Worm (Caenorhabditis elegans) whole organism, L4 larva: ENCODE results near the gene glr-2.

ENCODE experiments used
- F37D6.2 ChIP-seq: sonication (generic microtip); optimal IDR thresholded peaks from 2 replicates; lab custom pipeline; 2016; ENCODE audit warnings: mild to moderate bottlenecking, missing genetic modification characterization, missing compliant biosample characterization
- T20F7.1 ChIP-seq: fragments of 200-800 bp; sonication (Bioruptor generic); optimal IDR thresholded peaks from 2 replicates; lab custom pipeline; 2018; ENCODE audit warnings: mild to moderate bottlenecking, missing genetic modification characterization, missing compliant biosample characterization
- ZK546.5 ChIP-seq, 2 experiments: sonication (generic microtip); optimal IDR thresholded peaks; 2 replicates each; lab custom pipeline; 2017; ENCODE audit warnings: missing biosample characterization in 2 of 2, missing genetic modification characterization in 2 of 2
- aha-1 ChIP-seq: fragments of 150-350 bp; peaks from one replicate; lab custom pipeline; 2014; ENCODE audit warnings: missing biosample characterization, missing genetic modification characterization
- ama-1 ChIP-seq: fragments of 150-350 bp; optimal IDR thresholded peaks from 2 replicates; lab custom pipeline; 2014; ENCODE audit warnings: inconsistent platforms, mixed read lengths
- arid-1 ChIP-seq: fragments of 200-800 bp; sonication (Bioruptor generic); conservative IDR thresholded peaks from 2 replicates; pipeline ENCODE4 v1.3.6; 2022; ENCODE audit warnings: missing genetic modification reagents, missing genetic modification characterization, missing compliant biosample characterization
- ceh-44 ChIP-seq: fragments of 200-800 bp; sonication (Bioruptor generic); IDR thresholded peaks from 2 replicates; pipeline ENCODE4 v1.3.6; 2022; ENCODE audit warnings: missing genetic modification reagents, missing genetic modification characterization, missing compliant biosample characterization
- daf-16 ChIP-seq, 3 experiments: sonication (generic microtip); optimal IDR thresholded peaks; 2 replicates each; lab custom pipeline; 2016 to 2017; ENCODE audit warnings: missing genetic modification characterization in 3 of 3, missing genetic modification reagents in 3 of 3, mild to moderate bottlenecking in 2 of 3, missing compliant biosample characterization in 2 of 3, missing biosample characterization in 1 of 3, moderate library complexity in 1 of 3
- dmd-6 ChIP-seq: fragments of 200-800 bp; sonication (Bioruptor generic); IDR thresholded peaks from 2 replicates; pipeline ENCODE4 v1.3.6; 2022; ENCODE audit warnings: missing genetic modification reagents, missing genetic modification characterization, missing compliant biosample characterization
- dpl-1 ChIP-seq: fragments of 150-350 bp; optimal IDR thresholded peaks from 2 replicates; lab custom pipeline; 2014; ENCODE audit warnings: missing biosample characterization, missing genetic modification reagents, missing genetic modification characterization
- duxl-1 ChIP-seq: sonication (generic microtip); optimal IDR thresholded peaks from 2 replicates; lab custom pipeline; 2016; ENCODE audit warnings: mild to moderate bottlenecking, missing genetic modification characterization, moderate library complexity, missing compliant biosample characterization; ENCODE audit not compliant: poor library complexity
- dve-1 ChIP-seq: sonication (generic microtip); optimal IDR thresholded peaks from 2 replicates; lab custom pipeline; 2017; ENCODE audit warnings: antibody characterized with exemption, mild to moderate bottlenecking, missing genetic modification characterization, missing compliant biosample characterization; ENCODE audit not compliant: insufficient read depth
- hlh-11 ChIP-seq: fragments of 200-800 bp; sonication (Bioruptor generic); optimal IDR thresholded peaks from 2 replicates; lab custom pipeline; 2018; ENCODE audit warnings: mild to moderate bottlenecking, missing genetic modification characterization, missing compliant biosample characterization
- hlh-30 ChIP-seq: sonication (generic microtip); optimal IDR thresholded peaks from 2 replicates; lab custom pipeline; 2017; ENCODE audit warnings: antibody characterized with exemption, mild to moderate bottlenecking, missing genetic modification characterization, missing compliant biosample characterization; ENCODE audit not compliant: insufficient read depth
- hmg-1.1 ChIP-seq: fragments of 200-800 bp; sonication (Bioruptor generic); IDR thresholded peaks from 2 replicates; pipeline ENCODE4 v1.3.6; 2022; ENCODE audit warnings: missing genetic modification reagents, missing genetic modification characterization, missing compliant biosample characterization
- jun-1 ChIP-seq: fragments of 150-350 bp; optimal IDR thresholded peaks from 2 replicates; lab custom pipeline; 2014; ENCODE audit warnings: missing biosample characterization, missing genetic modification reagents, missing genetic modification characterization
- lin-1 ChIP-seq: fragments of 200-800 bp; sonication (Bioruptor generic); IDR thresholded peaks from 2 replicates; pipeline ENCODE4 v1.3.6; 2022; ENCODE audit warnings: missing genetic modification reagents, missing genetic modification characterization, missing compliant biosample characterization
- lin-13 ChIP-seq: fragments of 150-350 bp; optimal IDR thresholded peaks from 2 replicates; lab custom pipeline; 2014; ENCODE audit warnings: missing biosample characterization, missing genetic modification reagents, missing genetic modification characterization
- lin-15B ChIP-seq: fragments of 150-350 bp; sonication (generic microtip); optimal IDR thresholded peaks from 3 replicates; lab custom pipeline; 2014; ENCODE audit warnings: missing biosample characterization, missing genetic modification characterization
- lin-38 ChIP-seq: fragments of 200-800 bp; sonication (Bioruptor generic); IDR thresholded peaks from 2 replicates; pipeline ENCODE4 v1.3.6; 2022; ENCODE audit warnings: missing genetic modification reagents, missing genetic modification characterization, missing compliant biosample characterization
- lsy-2 ChIP-seq, 2 experiments: fragments of 150-350 bp in 1 of 2; sonication (generic microtip) in 1 of 2; optimal IDR thresholded peaks; 2 replicates each; lab custom pipeline; 2014 to 2017; ENCODE audit warnings: missing biosample characterization in 2 of 2, missing genetic modification characterization in 2 of 2
- madf-9 ChIP-seq: fragments of 200-800 bp; sonication (Bioruptor generic); conservative IDR thresholded peaks from 2 replicates; pipeline ENCODE4 v1.3.6; 2022; ENCODE audit warnings: missing genetic modification reagents, missing genetic modification characterization, missing compliant biosample characterization
- mdl-1 ChIP-seq, 2 experiments: fragments of 150-350 bp in 1 of 2; sonication (generic microtip) in 1 of 2; optimal IDR thresholded peaks; 2 replicates each; lab custom pipeline; 2014 to 2017; ENCODE audit warnings: missing biosample characterization in 2 of 2, missing genetic modification characterization in 2 of 2
- mep-1 ChIP-seq: fragments of 150-350 bp; sonication (generic microtip); optimal IDR thresholded peaks from 3 replicates; lab custom pipeline; 2014; ENCODE audit warnings: missing biosample characterization, missing genetic modification characterization
- mes-2 ChIP-seq: sonication (generic microtip); optimal IDR thresholded peaks from 2 replicates; lab custom pipeline; 2016; ENCODE audit warnings: missing genotype, mild to moderate bottlenecking, missing genetic modification characterization, missing compliant biosample characterization; ENCODE audit not compliant: poor library complexity, severe bottlenecking
- mxl-2 ChIP-seq: fragments of 200-800 bp; sonication (Bioruptor generic); conservative IDR thresholded peaks from 2 replicates; pipeline ENCODE4 v1.3.6; 2022; ENCODE audit warnings: missing genetic modification reagents, missing genetic modification characterization, missing compliant biosample characterization
- nhr-10 ChIP-seq: fragments of 150-350 bp; optimal IDR thresholded peaks from 2 replicates; lab custom pipeline; 2014; ENCODE audit warnings: missing biosample characterization, missing genetic modification characterization
- nhr-102 ChIP-seq: sonication (generic microtip); optimal IDR thresholded peaks from 2 replicates; lab custom pipeline; 2016; ENCODE audit warnings: mild to moderate bottlenecking, missing genetic modification characterization, moderate library complexity, missing compliant biosample characterization
- nhr-25 ChIP-seq: sonication (generic microtip); optimal IDR thresholded peaks from 2 replicates; lab custom pipeline; 2017; ENCODE audit warnings: missing genetic modification characterization, mild to moderate bottlenecking, missing compliant biosample characterization, antibody characterized with exemption, moderate library complexity, borderline replicate concordance; ENCODE audit not compliant: insufficient read depth
- nhr-28 ChIP-seq: fragments of 150-350 bp; optimal IDR thresholded peaks from 2 replicates; lab custom pipeline; 2014; ENCODE audit warnings: missing biosample characterization, missing genetic modification characterization
- nhr-42 ChIP-seq: fragments of 200-800 bp; sonication (Bioruptor generic); IDR thresholded peaks from 2 replicates; pipeline ENCODE4 v1.3.6; 2022; ENCODE audit warnings: missing genetic modification characterization, missing compliant biosample characterization
- nhr-48 ChIP-seq: sonication (generic microtip); optimal IDR thresholded peaks from 2 replicates; lab custom pipeline; 2016; ENCODE audit warnings: mild to moderate bottlenecking, missing genetic modification characterization, missing compliant biosample characterization
- nhr-6 ChIP-seq: fragments of 150-350 bp; optimal IDR thresholded peaks from 2 replicates; lab custom pipeline; 2014; ENCODE audit warnings: missing biosample characterization, missing genetic modification characterization
- nhr-76 ChIP-seq: fragments of 150-350 bp; optimal IDR thresholded peaks from 2 replicates; lab custom pipeline; 2014; ENCODE audit warnings: missing biosample characterization, missing genetic modification characterization
- nhr-77 ChIP-seq: fragments of 150-350 bp; optimal IDR thresholded peaks from 2 replicates; lab custom pipeline; 2014; ENCODE audit warnings: missing biosample characterization, missing genetic modification characterization
- pha-4 ChIP-seq, 2 experiments: fragments of 150-350 bp in 1 of 2; fragments of 200-800 bp in 1 of 2; sonication (Bioruptor generic) in 1 of 2; IDR thresholded peaks in 1 of 2; optimal IDR thresholded peaks in 1 of 2; 2 replicates each; pipeline versions ENCODE4 v1.3.6 to Lab custom; 2014 to 2022; ENCODE audit warnings: missing genetic modification characterization in 2 of 2, missing genetic modification reagents in 2 of 2, missing biosample characterization in 1 of 2, missing compliant biosample characterization in 1 of 2
- pqm-1 ChIP-seq: sonication (generic microtip); optimal IDR thresholded peaks from 2 replicates; lab custom pipeline; 2017; ENCODE audit warnings: missing biosample characterization, missing genetic modification characterization
- rbr-2 ChIP-seq: sonication (generic microtip); optimal IDR thresholded peaks from 2 replicates; lab custom pipeline; 2016; ENCODE audit warnings: missing genotype, missing genetic modification characterization, missing compliant biosample characterization
- sdz-12 ChIP-seq: fragments of 200-800 bp; sonication (Bioruptor generic); optimal IDR thresholded peaks from 2 replicates; lab custom pipeline; 2018; ENCODE audit warnings: mild to moderate bottlenecking, missing genetic modification characterization, missing compliant biosample characterization
- snpc-4 ChIP-seq: fragments of 150-350 bp; optimal IDR thresholded peaks from 2 replicates; lab custom pipeline; 2014; ENCODE audit warnings: missing biosample characterization, missing genetic modification characterization
- tra-1 ChIP-seq: fragments of 200-800 bp; sonication (Bioruptor generic); IDR thresholded peaks from 2 replicates; pipeline ENCODE4 v1.3.6; 2022; ENCODE audit warnings: missing genetic modification reagents, missing genetic modification characterization, missing compliant biosample characterization
- zfp-3 ChIP-seq: fragments of 200-800 bp; sonication (Bioruptor generic); conservative IDR thresholded peaks from 2 replicates; pipeline ENCODE4 v1.3.6; 2022; ENCODE audit warnings: missing genetic modification reagents, missing genetic modification characterization, missing compliant biosample characterization
- zip-2 ChIP-seq: fragments of 150-350 bp; optimal IDR thresholded peaks from 2 replicates; lab custom pipeline; 2014; ENCODE audit warnings: missing biosample characterization, missing genetic modification characterization
- ztf-7 ChIP-seq: fragments of 150-350 bp; optimal IDR thresholded peaks from 2 replicates; lab custom pipeline; 2014; ENCODE audit warnings: missing biosample characterization, missing genetic modification characterization

Gene glr-2

ce11 chrIII:7120477-7120876 is 24.3 kb downstream of the glr-2 start:
- TF ChIP-seq mdl-1 (tag; optimal IDR thresholded peaks at IDR 0.05; lab: Kevin White, UChicago) (no peak), jun-1 (no peak), madf-9 (GFP tag; lab: Robert Waterston, UW) (no peak), F37D6.2 (no peak), dmd-6 (GFP tag; lab: Robert Waterston, UW) (peak; percentile 55; the same call in 1 of the 2 replicates), mep-1 (tag; lab: Kevin White, UChicago) (peak; percentile 40), daf-16 (GFP tag; optimal IDR thresholded peaks at IDR 0.05; lab: Kevin White, UChicago) (no peak), daf-16 (tag; optimal IDR thresholded peaks at IDR 0.05; lab: Kevin White, UChicago) (peak; percentile 61), mxl-2 (GFP tag; lab: Robert Waterston, UW) (peak; percentile 96), lsy-2 (tag; optimal IDR thresholded peaks at IDR 0.05; lab: Kevin White, UChicago) (peak in 1 of 2 experiments; percentile 66), T20F7.1 (peak; percentile 39), pha-4 (GFP tag; IDR thresholded peaks at IDR 0.05; lab: Robert Waterston, UW) (no peak), pha-4 (tag; optimal IDR thresholded peaks at IDR 0.05; lab: Kevin White, UChicago) (no peak), nhr-10 (peak; percentile 33), nhr-102 (no peak), hlh-11 (tag; lab: Kevin White, UChicago) (peak; percentile 27), nhr-76 (tag; lab: Kevin White, UChicago) (no peak), nhr-42 (GFP tag; lab: Robert Waterston, UW) (no peak), nhr-48 (tag; lab: Kevin White, UChicago) (peak; percentile 41), arid-1 (0 out of 2 replicates have a peak, but pooled peaks have one; percentile 14), mes-2 (tag; lab: Kevin White, UChicago) (peak; percentile 45), duxl-1 (tag; lab: Kevin White, UChicago) (peak; percentile 16), dve-1 (tag; lab: Kevin White, UChicago) (peak; percentile 64), snpc-4 (tag; lab: Kevin White, UChicago) (no peak), ztf-7 (peak; percentile 31), nhr-25 (tag; lab: Kevin White, UChicago) (no peak), hlh-30 (peak; percentile 37), nhr-28 (tag; lab: Kevin White, UChicago) (peak; percentile 63), nhr-77 (peak; percentile 29), pqm-1 (tag; lab: Kevin White, UChicago) (peak; percentile 12), ama-1 (lab: Kevin White, UChicago) (peak; percentile 59), ceh-44 (GFP tag; lab: Robert Waterston, UW) (no peak)

ce11 chrIII:7116615-7117252 is 28.0 kb downstream of the glr-2 start:
- TF ChIP-seq nhr-76 (tag; lab: Kevin White, UChicago) (no peak), arid-1 (0 out of 2 replicates have a peak, but pooled peaks have one; percentile 28), hlh-11 (tag; lab: Kevin White, UChicago) (peak; percentile 81), aha-1 (tag; lab: Kevin White, UChicago) (peak; percentile 91), dpl-1 (GFP tag; lab: Kevin White, UChicago) (peak; percentile 47), nhr-28 (tag; lab: Kevin White, UChicago) (peak; percentile 87), daf-16 (GFP tag; optimal IDR thresholded peaks at IDR 0.05; lab: Kevin White, UChicago) (no peak), daf-16 (tag; optimal IDR thresholded peaks at IDR 0.05; lab: Kevin White, UChicago) (peak; percentile 67), ZK546.5 (tag; optimal IDR thresholded peaks at IDR 0.05; lab: Kevin White, UChicago) (no peak), sdz-12 (GFP tag; lab: Kevin White, UChicago) (no peak), mdl-1 (tag; optimal IDR thresholded peaks at IDR 0.05; lab: Kevin White, UChicago) (peak; percentile 46 to 71), pqm-1 (tag; lab: Kevin White, UChicago) (peak; percentile 69), mes-2 (tag; lab: Kevin White, UChicago) (peak; percentile 52), hmg-1.1 (peak; percentile 61), lin-38 (GFP tag; lab: Robert Waterston, UW) (peak; percentile 22), hlh-30 (peak; percentile 94), mep-1 (tag; lab: Kevin White, UChicago) (peak; percentile 79), nhr-6 (tag; lab: Kevin White, UChicago) (peak; percentile 17), lin-1 (GFP tag; lab: Robert Waterston, UW) (0 out of 2 replicates have a peak, but pooled peaks have one; percentile 26), dve-1 (tag; lab: Kevin White, UChicago) (peak; percentile 90), zfp-3 (0 out of 2 replicates have a peak, but pooled peaks have one; percentile 13), lin-13 (GFP tag; lab: Kevin White, UChicago) (peak; percentile 4), nhr-77 (peak; percentile 31), lsy-2 (tag; optimal IDR thresholded peaks at IDR 0.05; lab: Kevin White, UChicago) (peak; percentile 50 to 80), dmd-6 (GFP tag; lab: Robert Waterston, UW) (peak; percentile 77), lin-15B (tag; lab: Kevin White, UChicago) (no peak), tra-1 (GFP tag; lab: Robert Waterston, UW) (peak; percentile 46; the same call in 1 of the 2 replicates), nhr-10 (peak; percentile 88), zip-2 (no peak), rbr-2 (tag; lab: Kevin White, UChicago) (peak; percentile 34)
